Fruit fly (Drosophila melanogaster) whole organism, embryonic: ENCODE measurements around the gene DZIP1.

Source experiments
- CG10543 ChIP-seq: fragments of 200-800 bp; sonication (Bioruptor generic); optimal IDR thresholded peaks from 3 replicates; lab custom pipeline; 2017; ENCODE audit warnings: missing biosample characterization, mild to moderate bottlenecking, missing genetic modification characterization, moderate library complexity
- CG10565 ChIP-seq: fragments of 200-800 bp; sonication (Bioruptor generic); optimal IDR thresholded peaks from 3 replicates; lab custom pipeline; 2016; ENCODE audit warnings: missing biosample characterization, mild to moderate bottlenecking, missing genetic modification characterization
- CG11560 ChIP-seq: fragments of 200-800 bp; sonication (Bioruptor generic); IDR thresholded peaks from 3 replicates; pipeline ENCODE4 v1.3.6; 2022; ENCODE audit warnings: missing biosample characterization, missing genetic modification characterization
- CG12104 ChIP-seq: fragments of 200-800 bp; sonication (Bioruptor generic); optimal IDR thresholded peaks from 3 replicates; lab custom pipeline; 2016; ENCODE audit warnings: missing biosample characterization, missing genetic modification characterization
- CG12769 ChIP-seq: fragments of 200-800 bp; sonication (Bioruptor generic); optimal IDR thresholded peaks from 2 replicates; lab custom pipeline; 2019; ENCODE audit warnings: missing biosample characterization, mild to moderate bottlenecking, missing genetic modification characterization, moderate library complexity
- CG13123 ChIP-seq: fragments of 200-800 bp; sonication (Bioruptor generic); optimal IDR thresholded peaks from 2 replicates; lab custom pipeline; 2016; ENCODE audit warnings: missing biosample characterization, missing genetic modification characterization
- CG15011 ChIP-seq: fragments of 200-800 bp; sonication (Bioruptor generic); optimal IDR thresholded peaks from 3 replicates; lab custom pipeline; 2018; ENCODE audit warnings: missing biosample characterization, mild to moderate bottlenecking, missing genetic modification characterization
- CG15479 ChIP-seq: fragments of 200-800 bp; sonication (Bioruptor generic); optimal IDR thresholded peaks from 3 replicates; lab custom pipeline; 2019; ENCODE audit warnings: missing biosample characterization, mild to moderate bottlenecking, missing genetic modification characterization, moderate library complexity
- CG15514 ChIP-seq: fragments of 200-800 bp; sonication (Bioruptor generic); optimal IDR thresholded peaks from 3 replicates; lab custom pipeline; 2017; ENCODE audit warnings: missing biosample characterization, missing genetic modification characterization, mild to moderate bottlenecking, moderate library complexity, missing genetic modification reagents
- CG18599 ChIP-seq: fragments of 200-800 bp; sonication (Bioruptor generic); optimal IDR thresholded peaks from 3 replicates; lab custom pipeline; 2017; ENCODE audit warnings: missing biosample characterization, missing genetic modification characterization, mild to moderate bottlenecking, moderate library complexity, missing genetic modification reagents
- CG2120 ChIP-seq: fragments of 200-800 bp; sonication (Bioruptor generic); optimal IDR thresholded peaks from 3 replicates; lab custom pipeline; 2016; ENCODE audit warnings: missing biosample characterization, missing genetic modification characterization
- CG30020 ChIP-seq: fragments of 200-800 bp; optimal IDR thresholded peaks from 2 replicates; lab custom pipeline; 2019; ENCODE audit warnings: missing biosample characterization, mild to moderate bottlenecking, missing genetic modification characterization, moderate library complexity
- CG30403 ChIP-seq: fragments of 200-800 bp; sonication (Bioruptor generic); optimal IDR thresholded peaks from 3 replicates; lab custom pipeline; 2016; ENCODE audit warnings: missing biosample characterization, missing genetic modification characterization
- CG3065 ChIP-seq: fragments of 200-800 bp; sonication (Bioruptor generic); optimal IDR thresholded peaks from 2 replicates; lab custom pipeline; 2016; ENCODE audit warnings: missing biosample characterization, missing genetic modification characterization
- CG32532 ChIP-seq: fragments of 200-800 bp; sonication (Bioruptor generic); IDR thresholded peaks from 2 replicates; pipeline ENCODE4 v1.3.6; 2022; ENCODE audit warnings: missing biosample characterization, missing genetic modification characterization
- CG3726 ChIP-seq: fragments of 200-800 bp; sonication (Bioruptor generic); IDR thresholded peaks from 3 replicates; pipeline ENCODE4, ENCODE4 v1.3.6; 2022; ENCODE audit warnings: missing biosample characterization, missing genetic modification characterization
- CG4820 ChIP-seq: fragments of 200-800 bp; sonication (Bioruptor generic); optimal IDR thresholded peaks from 3 replicates; lab custom pipeline; 2016; ENCODE audit warnings: missing biosample characterization, missing genetic modification characterization
- CG5953 ChIP-seq: fragments of 200-800 bp; sonication (Bioruptor generic); IDR thresholded peaks from 2 replicates; pipeline ENCODE4 v1.3.6; 2022; ENCODE audit warnings: missing biosample characterization, missing genetic modification characterization
- CG6175 ChIP-seq: fragments of 200-800 bp; sonication (Bioruptor generic); IDR thresholded peaks from 3 replicates; pipeline ENCODE4 v1.3.6; 2022; ENCODE audit warnings: missing biosample characterization, missing genetic modification characterization
- CG6791 ChIP-seq: fragments of 200-800 bp; sonication (Bioruptor generic); IDR thresholded peaks from 3 replicates; pipeline ENCODE4 v1.3.6; 2022; ENCODE audit warnings: missing biosample characterization, missing genetic modification characterization; ENCODE audit not compliant: partially characterized antibody
- CG6854 ChIP-seq: fragments of 200-800 bp; sonication (Bioruptor generic); optimal IDR thresholded peaks from 3 replicates; lab custom pipeline; 2017; ENCODE audit warnings: missing biosample characterization, mild to moderate bottlenecking, missing genetic modification characterization
- CG7372 ChIP-seq: fragments of 200-800 bp; sonication (Bioruptor generic); IDR thresholded peaks from 2 replicates; pipeline ENCODE4 v1.3.6; 2022; ENCODE audit warnings: missing biosample characterization, missing genetic modification characterization
- Dbx ChIP-seq: fragments of 200-800 bp; sonication (Bioruptor generic); IDR thresholded peaks from 3 replicates; pipeline ENCODE4 v1.3.6; 2022; ENCODE audit warnings: missing biosample characterization, missing genetic modification characterization
- Dip2 ChIP-seq: fragments of 200-800 bp; sonication (Bioruptor generic); IDR thresholded peaks from 2 replicates; pipeline ENCODE4 v1.3.6; 2022; ENCODE audit warnings: missing biosample characterization, missing genetic modification characterization
- Drgx ChIP-seq: fragments of 200-800 bp; sonication (Bioruptor generic); IDR thresholded peaks from 2 replicates; pipeline ENCODE4 v1.3.6; 2022; ENCODE audit warnings: missing biosample characterization, missing genetic modification characterization
- GATAe ChIP-seq: fragments of 200-800 bp; sonication (Bioruptor generic); conservative IDR thresholded peaks from 2 replicates; pipeline ENCODE4 v1.3.6; 2022; ENCODE audit warnings: missing biosample characterization, missing genetic modification characterization
- HmgD ChIP-seq: fragments of 200-800 bp; sonication (Bioruptor generic); optimal IDR thresholded peaks from 3 replicates; lab custom pipeline; 2016; ENCODE audit warnings: missing biosample characterization, missing genetic modification characterization
- Hr39 ChIP-seq: fragments of >200 bp; optimal IDR thresholded peaks from 2 replicates; lab custom pipeline; 2017
- Lhr ChIP-seq: fragments of 200-800 bp; sonication (Bioruptor generic); optimal IDR thresholded peaks from 3 replicates; lab custom pipeline; 2017; ENCODE audit warnings: mild to moderate bottlenecking, missing biosample characterization, missing genetic modification reagents, missing genetic modification characterization
- Lim3 ChIP-seq: fragments of 200-800 bp; sonication (Bioruptor generic); IDR thresholded peaks from 2 replicates; pipeline ENCODE4 v1.3.6; 2022; ENCODE audit warnings: missing biosample characterization, missing genetic modification characterization
- Mrtf ChIP-seq: fragments of 200-800 bp; sonication (Bioruptor generic); IDR thresholded peaks from 3 replicates; pipeline ENCODE4 v1.3.6; 2022; ENCODE audit warnings: missing biosample characterization, missing genetic modification characterization
- Side ChIP-seq: fragments of 200-800 bp; sonication (Bioruptor generic); optimal IDR thresholded peaks from 2 replicates; lab custom pipeline; 2016; ENCODE audit warnings: missing biosample characterization, missing genetic modification characterization
- Vsx1 ChIP-seq: fragments of 200-800 bp; sonication (Bioruptor generic); optimal IDR thresholded peaks from 2 replicates; lab custom pipeline; 2017; ENCODE audit warnings: missing biosample characterization, mild to moderate bottlenecking, missing genetic modification characterization, missing genetic modification reagents
- chif ChIP-seq, 2 experiments: fragments of 200-800 bp; sonication (Bioruptor generic); optimal IDR thresholded peaks; 3 replicates each; lab custom pipeline; 2016; ENCODE audit warnings: missing biosample characterization in 2 of 2, missing genetic modification characterization in 2 of 2
- crol ChIP-seq: fragments of 200-800 bp; sonication (Bioruptor generic); IDR thresholded peaks from 2 replicates; pipeline ENCODE4 v1.3.6; 2022; ENCODE audit warnings: missing biosample characterization, missing genetic modification characterization
- dm ChIP-seq: fragments of 200-800 bp; sonication (Bioruptor generic); optimal IDR thresholded peaks from 3 replicates; lab custom pipeline; 2016; ENCODE audit warnings: missing biosample characterization, missing genetic modification characterization
- emc ChIP-seq: fragments of 200-800 bp; sonication (Bioruptor generic); optimal IDR thresholded peaks from 2 replicates; lab custom pipeline; 2016; ENCODE audit warnings: missing biosample characterization, missing genetic modification characterization
- gem ChIP-seq: fragments of 200-800 bp; sonication (Bioruptor generic); optimal IDR thresholded peaks from 2 replicates; lab custom pipeline; 2019; ENCODE audit warnings: missing biosample characterization, mild to moderate bottlenecking, missing genetic modification characterization, moderate library complexity
- kay ChIP-seq: fragments of 200-800 bp; sonication (Bioruptor generic); optimal IDR thresholded peaks from 2 replicates; lab custom pipeline; 2016; ENCODE audit warnings: missing biosample characterization, missing genetic modification characterization
- knrl ChIP-seq: fragments of 200-800 bp; sonication (Bioruptor generic); IDR thresholded peaks from 3 replicates; pipeline ENCODE4 v1.3.6; 2022; ENCODE audit warnings: missing biosample characterization, missing genetic modification characterization; ENCODE audit not compliant: partially characterized antibody
- nerfin-1 ChIP-seq: fragments of 200-800 bp; sonication (Bioruptor generic); optimal IDR thresholded peaks from 3 replicates; lab custom pipeline; 2019; ENCODE audit warnings: missing biosample characterization, mild to moderate bottlenecking, missing genetic modification characterization, moderate library complexity
- oc ChIP-seq: fragments of 200-800 bp; sonication (Bioruptor generic); optimal IDR thresholded peaks from 2 replicates; lab custom pipeline; 2018; ENCODE audit warnings: missing biosample characterization, mild to moderate bottlenecking, missing genetic modification characterization, moderate library complexity
- prd ChIP-seq, 3 experiments: fragments of >200 bp in 2 of 3; fragments of 200-800 bp in 1 of 3; sonication (Bioruptor generic) in 1 of 3; optimal IDR thresholded peaks in 2 of 3; IDR thresholded peaks in 1 of 3; 2 replicates in 2 of 3; 3 replicates in 1 of 3; pipeline versions ENCODE4 v1.3.6 to Lab custom; 2017 to 2022; ENCODE audit warnings: missing biosample characterization in 1 of 3, missing genetic modification characterization in 1 of 3
- rib ChIP-seq: fragments of 200-800 bp; sonication (Bioruptor generic); IDR thresholded peaks from 2 replicates; pipeline ENCODE4 v1.3.6; 2022; ENCODE audit warnings: missing biosample characterization, missing genetic modification characterization
- ro ChIP-seq: fragments of 200-800 bp; sonication (Bioruptor generic); IDR thresholded peaks from 2 replicates; pipeline ENCODE4 v1.3.6; 2022; ENCODE audit warnings: missing biosample characterization, missing genetic modification characterization
- sisA ChIP-seq: fragments of 200-800 bp; sonication (Bioruptor generic); IDR thresholded peaks from 2 replicates; pipeline ENCODE4 v1.3.6; 2022; ENCODE audit warnings: missing biosample characterization, missing genetic modification characterization
- slou ChIP-seq: fragments of 200-800 bp; sonication (Bioruptor generic); optimal IDR thresholded peaks from 3 replicates; lab custom pipeline; 2016; ENCODE audit warnings: missing biosample characterization, missing genetic modification characterization
- sqz ChIP-seq: fragments of 200-800 bp; sonication (Bioruptor generic); optimal IDR thresholded peaks from 3 replicates; lab custom pipeline; 2018; ENCODE audit warnings: missing biosample characterization, mild to moderate bottlenecking, missing genetic modification characterization
- tna ChIP-seq: fragments of 200-800 bp; sonication (Bioruptor generic); IDR thresholded peaks from 2 replicates; pipeline ENCODE4 v1.3.6; 2022; ENCODE audit warnings: missing biosample characterization, missing genetic modification characterization; ENCODE audit not compliant: partially characterized antibody
- vvl ChIP-seq: fragments of 200-800 bp; sonication (Bioruptor generic); IDR thresholded peaks from 2 replicates; pipeline ENCODE4 v1.3.6; 2022; ENCODE audit warnings: missing biosample characterization, missing genetic modification characterization

The DZIP1 gene

dm6 chr3R:24543676-24544277 lies 28.7 kb downstream of the DZIP1 start, which contains the start of gene Cftr (continued):
- TF ChIP-seq Lhr (GFP tag; lab: Kevin White, UChicago): no peak
- no peak for TF ChIP-seq CG4820 (GFP tag; lab: Kevin White, UChicago)
- TF ChIP-seq CG15514 (GFP tag; lab: Kevin White, UChicago): peak; percentile 76
- TF ChIP-seq sisA: no peak
- peak; percentile 82 for TF ChIP-seq CG12769 (tag; lab: Kevin White, UChicago)
- no peak for TF ChIP-seq Dip2 (GFP tag; lab: Robert Waterston, UW)
- TF ChIP-seq CG7372 (GFP tag; lab: Robert Waterston, UW): no peak
- TF ChIP-seq CG30403 (GFP tag; lab: Kevin White, UChicago): no peak
- no peak; the same call in none of the 2 replicates for TF ChIP-seq vvl (GFP tag; lab: Robert Waterston, UW)
- TF ChIP-seq CG3726 (GFP tag; lab: Robert Waterston, UW): peak; percentile 59; the same call in 1 of the 3 replicates
- peak; percentile 66 for TF ChIP-seq CG2120 (GFP tag; lab: Kevin White, UChicago)
- no peak for TF ChIP-seq CG30020 (tag; lab: Kevin White, UChicago)
- TF ChIP-seq HmgD: peak; percentile 13
- TF ChIP-seq CG32532: peak; percentile 64
- TF ChIP-seq Mrtf: peak; percentile 39; the same call in 2 of the 3 replicates
- no peak for TF ChIP-seq nerfin-1 (tag; lab: Kevin White, UChicago)
- no peak for TF ChIP-seq Hr39 (lab: Kevin White, UChicago)
- TF ChIP-seq CG15011: no peak
- no peak for TF ChIP-seq crol (GFP tag; lab: Robert Waterston, UW)
- TF ChIP-seq CG10543 (GFP tag; lab: Kevin White, UChicago): peak; percentile 74
- TF ChIP-seq Side: peak; percentile 49
- TF ChIP-seq CG11560 (tag; lab: Robert Waterston, UW): no peak
- TF ChIP-seq emc (GFP tag; lab: Kevin White, UChicago): no peak
- TF ChIP-seq slou (GFP tag; lab: Kevin White, UChicago): no peak
- TF ChIP-seq rib (GFP tag; lab: Robert Waterston, UW): peak; percentile 67; the same call in 1 of the 2 replicates
- peak; percentile 73 for TF ChIP-seq CG18599
- TF ChIP-seq gem: no peak
- peak; percentile 55 for TF ChIP-seq CG6854
- TF ChIP-seq CG12104: peak; percentile 44
- TF ChIP-seq oc (tag; lab: Kevin White, UChicago): peak; percentile 55
- no peak for TF ChIP-seq CG15479 (GFP tag; lab: Kevin White, UChicago)
- no peak for TF ChIP-seq kay
- no peak for TF ChIP-seq sqz (GFP tag; lab: Kevin White, UChicago)
- peak; percentile 41; the same call in 1 of the 2 replicates for TF ChIP-seq tna (GFP tag; lab: Robert Waterston, UW)
- TF ChIP-seq CG6175: peak; percentile 20; the same call in 1 of the 3 replicates
- TF ChIP-seq Lim3 (GFP tag; lab: Robert Waterston, UW): no peak
- no peak for TF ChIP-seq CG10565 (GFP tag; lab: Kevin White, UChicago)
- peak; percentile 63; the same call in 1 of the 2 replicates for TF ChIP-seq CG5953
- 0 out of 3 replicates have a peak, but pooled peaks have one; percentile 18 for TF ChIP-seq knrl (GFP tag; lab: Robert Waterston, UW)
- no peak for TF ChIP-seq GATAe
- TF ChIP-seq ro: no peak
- TF ChIP-seq CG6791 (GFP tag; lab: Robert Waterston, UW): no peak
- no peak for TF ChIP-seq CG3065
- peak; percentile 52 for TF ChIP-seq Drgx
- peak; percentile 46 for TF ChIP-seq dm
- TF ChIP-seq Dbx (GFP tag; lab: Robert Waterston, UW): peak; percentile 85; the same call in 2 of the 3 replicates
- peak in 1 of 2 experiments; percentile 43 for TF ChIP-seq chif (GFP tag; optimal IDR thresholded peaks at IDR 0.05; lab: Kevin White, UChicago)
- TF ChIP-seq prd (optimal IDR thresholded peaks at IDR 0.05; lab: Kevin White, UChicago): no peak
- TF ChIP-seq prd (GFP tag; IDR thresholded peaks at IDR 0.05; lab: Robert Waterston, UW): no peak
- TF ChIP-seq Vsx1: peak; percentile 16
- TF ChIP-seq CG13123: peak; percentile 15
